Fruit fly (Drosophila melanogaster): ENCODE results near the gene CG15269.

The CG15269 gene

dm6 chr2L:15113234-15113916, 4.2 kb downstream of the CG15269 start, which contains the start of gene stc (continued):
- TF ChIP-seq CG15479 (GFP tag; optimal IDR thresholded peaks at IDR 0.05) (no peak), CG2875 (GFP tag; optimal IDR thresholded peaks at IDR 0.05) (no peak), mam (GFP tag; optimal IDR thresholded peaks at IDR 0.05) (peak; percentile 52), CG2199 (GFP tag; IDR thresholded peaks at IDR 0.05) (peak; percentile 69; the same call in 2 of the 3 replicates), Bdp1 (GFP tag; optimal IDR thresholded peaks at IDR 0.05) (no peak), C15 (GFP tag; IDR thresholded peaks at IDR 0.05) (no peak), CG17361 (GFP tag; IDR thresholded peaks at IDR 0.05) (no peak), wek (GFP tag; optimal IDR thresholded peaks at IDR 0.05) (peak; percentile 20), run (tag; optimal IDR thresholded peaks at IDR 0.05) (no peak), ash1 (GFP tag; optimal IDR thresholded peaks at IDR 0.05) (no peak), CG10147 (GFP tag; optimal IDR thresholded peaks at IDR 0.05) (no peak), ci (GFP tag; IDR thresholded peaks at IDR 0.05) (peak; percentile 43; the same call in 1 of the 3 replicates), zfh1 (GFP tag; IDR thresholded peaks at IDR 0.05) (no peak), CG7987 (GFP tag; optimal IDR thresholded peaks at IDR 0.05) (peak; percentile 68), Ets97D (GFP tag; optimal IDR thresholded peaks at IDR 0.05) (peak; percentile 89), bigmax (GFP tag; optimal IDR thresholded peaks at IDR 0.05) (peak; percentile 29), CG8924 (tag; optimal IDR thresholded peaks at IDR 0.05) (peak; percentile 68), h (optimal IDR thresholded peaks at IDR 0.05) (no peak), YL-1 (GFP tag; optimal IDR thresholded peaks at IDR 0.05) (peak; percentile 93), CG13287 (GFP tag; IDR thresholded peaks at IDR 0.05; ENCODE audit: partially characterized antibody) (peak; percentile 84), mirr (GFP tag; optimal IDR thresholded peaks at IDR 0.05) (peak; percentile 32), CG16779 (GFP tag; IDR thresholded peaks at IDR 0.05) (no peak), odd (GFP tag; optimal IDR thresholded peaks at IDR 0.05) (no peak), gfzf (GFP tag; optimal IDR thresholded peaks at IDR 0.05) (peak; percentile 73), oc (tag; optimal IDR thresholded peaks at IDR 0.05) (no peak), Kr (GFP tag; optimal IDR thresholded peaks at IDR 0.05) (no peak), Vsx1 (GFP tag; optimal IDR thresholded peaks at IDR 0.05) (no peak), pnt (GFP tag; optimal IDR thresholded peaks at IDR 0.05) (peak; percentile 44), slp2 (GFP tag; optimal IDR thresholded peaks at IDR 0.05) (no peak), twi (tag; optimal IDR thresholded peaks at IDR 0.05) (no peak), tgo (GFP tag; IDR thresholded peaks at IDR 0.05) (no peak), CG12071 (GFP tag; optimal IDR thresholded peaks at IDR 0.05) (peak; percentile 31), Oaz (GFP tag; IDR thresholded peaks at IDR 0.05) (no peak), NfI (GFP tag; optimal IDR thresholded peaks at IDR 0.05) (peak; percentile 56), Six4 (GFP tag; optimal IDR thresholded peaks at IDR 0.05) (no peak), CG31441 (GFP tag; IDR thresholded peaks at IDR 0.05) (0 out of 2 replicates have a peak, but pooled peaks have one; percentile 33), schlank (tag; optimal IDR thresholded peaks at IDR 0.05) (no peak), CG2116 (GFP tag; optimal IDR thresholded peaks at IDR 0.05) (peak; percentile 74), CG4820 (GFP tag; optimal IDR thresholded peaks at IDR 0.05) (no peak), Blimp-1 (GFP tag; optimal IDR thresholded peaks at IDR 0.05) (peak; percentile 83), trh (GFP tag; optimal IDR thresholded peaks at IDR 0.05) (no peak), z (GFP tag; IDR thresholded peaks at IDR 0.05) (no peak), CG3065 (GFP tag; optimal IDR thresholded peaks at IDR 0.05) (no peak), Mrtf (GFP tag; IDR thresholded peaks at IDR 0.05) (no peak), CHES-1-like (GFP tag; optimal IDR thresholded peaks at IDR 0.05) (peak; percentile 67), CG8359 (GFP tag; optimal IDR thresholded peaks at IDR 0.05; ENCODE audit: borderline replicate concordance) (no peak), sens (GFP tag) (peak; percentile 93), Hr78 (GFP tag; optimal IDR thresholded peaks at IDR 0.05) (no peak), CG4617 (GFP tag; optimal IDR thresholded peaks at IDR 0.05; ENCODE audit: borderline replicate concordance) (peak; percentile 93), CG1602 (GFP tag; optimal IDR thresholded peaks at IDR 0.05) (no peak)
